Worm (Caenorhabditis elegans): Measurements from ENCODE around the gene C37C3.1.

ce11 chrV:7853900-7854299, 3.9 kb upstream of the C37C3.1 start:
- TF ChIP-seq flt-1 (GFP tag; IDR thresholded peaks at IDR 0.05) (no peak), T22C8.4 (GFP tag; IDR thresholded peaks at IDR 0.05) (no peak), ztf-23 (GFP tag; IDR thresholded peaks at IDR 0.05) (no peak), cog-1 (tag; optimal IDR thresholded peaks at IDR 0.05) (no peak), ref-1 (GFP tag; conservative IDR thresholded peaks at IDR 0.05) (no peak)

Data from whole organism, midembryonic.